Worm (Caenorhabditis elegans) whole organism, L4 larva: Measurements from ENCODE around the gene T26H10.2.

Experiments used
- F10B5.3 ChIP-seq: sonication (generic microtip); optimal IDR thresholded peaks from 2 replicates; lab custom pipeline; 2016; ENCODE audit warnings: mild to moderate bottlenecking, missing genetic modification characterization, missing compliant biosample characterization
- F44E2.7 ChIP-seq: fragments of 200-800 bp; sonication (Bioruptor generic); IDR thresholded peaks from 2 replicates; pipeline ENCODE4 v2.1.2; 2022; ENCODE audit warnings: missing genetic modification characterization, missing compliant biosample characterization
- Y48G9A.11 ChIP-seq: fragments of 200-800 bp; sonication (Bioruptor generic); IDR thresholded peaks from 2 replicates; pipeline ENCODE4 v1.3.6; 2022; ENCODE audit warnings: missing genetic modification reagents, missing genetic modification characterization, missing compliant biosample characterization
- ZK546.5 ChIP-seq, 2 experiments: sonication (generic microtip); optimal IDR thresholded peaks; 2 replicates each; lab custom pipeline; 2017; ENCODE audit warnings: missing biosample characterization in 2 of 2, missing genetic modification characterization in 2 of 2
- aha-1 ChIP-seq: fragments of 150-350 bp; peaks from one replicate; lab custom pipeline; 2014; ENCODE audit warnings: missing biosample characterization, missing genetic modification characterization
- aly-2 ChIP-seq: sonication (generic microtip); optimal IDR thresholded peaks from 2 replicates; lab custom pipeline; 2018; ENCODE audit warnings: missing biosample characterization, missing genetic modification characterization
- arid-1 ChIP-seq: fragments of 200-800 bp; sonication (Bioruptor generic); conservative IDR thresholded peaks from 2 replicates; pipeline ENCODE4 v1.3.6; 2022; ENCODE audit warnings: missing genetic modification reagents, missing genetic modification characterization, missing compliant biosample characterization
- ceh-20 ChIP-seq: fragments of 200-800 bp; sonication (Bioruptor generic); IDR thresholded peaks from 2 replicates; pipeline ENCODE4 v1.3.6; 2022; ENCODE audit warnings: missing genetic modification reagents, missing genetic modification characterization, missing compliant biosample characterization
- ceh-28 ChIP-seq: fragments of 150-350 bp; optimal IDR thresholded peaks from 2 replicates; lab custom pipeline; 2014; ENCODE audit warnings: missing biosample characterization, missing genetic modification reagents, missing genetic modification characterization
- ceh-62 ChIP-seq: sonication (generic microtip); optimal IDR thresholded peaks from 2 replicates; lab custom pipeline; 2017; ENCODE audit warnings: missing biosample characterization, missing genetic modification characterization
- daf-8 ChIP-seq: fragments of 200-800 bp; sonication (Bioruptor generic); IDR thresholded peaks from 2 replicates; pipeline ENCODE4 v1.3.6; 2022; ENCODE audit warnings: missing genetic modification characterization, missing compliant biosample characterization
- dmd-6 ChIP-seq: fragments of 200-800 bp; sonication (Bioruptor generic); IDR thresholded peaks from 2 replicates; pipeline ENCODE4 v1.3.6; 2022; ENCODE audit warnings: missing genetic modification reagents, missing genetic modification characterization, missing compliant biosample characterization
- egl-43 ChIP-seq: fragments of 200-800 bp; sonication (Bioruptor generic); IDR thresholded peaks from 2 replicates; pipeline ENCODE4 v1.3.6; 2022; ENCODE audit warnings: missing genetic modification reagents, missing genetic modification characterization, missing compliant biosample characterization
- fos-1 ChIP-seq: fragments of 150-350 bp; optimal IDR thresholded peaks from 2 replicates; lab custom pipeline; 2014; ENCODE audit warnings: missing biosample characterization, missing genetic modification characterization
- hlh-30 ChIP-seq: sonication (generic microtip); optimal IDR thresholded peaks from 2 replicates; lab custom pipeline; 2017; ENCODE audit warnings: antibody characterized with exemption, mild to moderate bottlenecking, missing genetic modification characterization, missing compliant biosample characterization; ENCODE audit not compliant: insufficient read depth
- lim-7 ChIP-seq: fragments of 200-800 bp; sonication (Bioruptor generic); IDR thresholded peaks from 2 replicates; pipeline ENCODE4 v1.3.6; 2022; ENCODE audit warnings: missing genetic modification characterization, missing compliant biosample characterization
- lin-38 ChIP-seq: fragments of 200-800 bp; sonication (Bioruptor generic); IDR thresholded peaks from 2 replicates; pipeline ENCODE4 v1.3.6; 2022; ENCODE audit warnings: missing genetic modification reagents, missing genetic modification characterization, missing compliant biosample characterization
- lir-3 ChIP-seq: sonication (generic microtip); optimal IDR thresholded peaks from 2 replicates; lab custom pipeline; 2016; ENCODE audit warnings: mild to moderate bottlenecking, missing genetic modification characterization, missing compliant biosample characterization
- lsy-2 ChIP-seq, 2 experiments: fragments of 150-350 bp in 1 of 2; sonication (generic microtip) in 1 of 2; optimal IDR thresholded peaks; 2 replicates each; lab custom pipeline; 2014 to 2017; ENCODE audit warnings: missing biosample characterization in 2 of 2, missing genetic modification characterization in 2 of 2
- madf-5 ChIP-seq, 2 experiments: fragments of 200-800 bp; sonication (Bioruptor generic); IDR thresholded peaks; 2 replicates each; pipeline ENCODE4 v1.3.6; 2022; ENCODE audit warnings: missing compliant biosample characterization in 2 of 2, missing genetic modification characterization in 2 of 2
- madf-9 ChIP-seq: fragments of 200-800 bp; sonication (Bioruptor generic); conservative IDR thresholded peaks from 2 replicates; pipeline ENCODE4 v1.3.6; 2022; ENCODE audit warnings: missing genetic modification reagents, missing genetic modification characterization, missing compliant biosample characterization
- mdl-1 ChIP-seq, 2 experiments: fragments of 150-350 bp in 1 of 2; sonication (generic microtip) in 1 of 2; optimal IDR thresholded peaks; 2 replicates each; lab custom pipeline; 2014 to 2017; ENCODE audit warnings: missing biosample characterization in 2 of 2, missing genetic modification characterization in 2 of 2
- mdt-29 ChIP-seq: fragments of 200-800 bp; sonication (Bioruptor generic); IDR thresholded peaks from 2 replicates; pipeline ENCODE4 v1.3.6; 2022; ENCODE audit warnings: missing genetic modification reagents, missing genetic modification characterization, missing compliant biosample characterization
- mep-1 ChIP-seq: fragments of 150-350 bp; sonication (generic microtip); optimal IDR thresholded peaks from 3 replicates; lab custom pipeline; 2014; ENCODE audit warnings: missing biosample characterization, missing genetic modification characterization
- nhr-111 ChIP-seq: fragments of 200-800 bp; sonication (Bioruptor generic); optimal IDR thresholded peaks from 2 replicates; lab custom pipeline; 2018; ENCODE audit warnings: mild to moderate bottlenecking, missing genetic modification characterization, missing compliant biosample characterization
- pqm-1 ChIP-seq: sonication (generic microtip); optimal IDR thresholded peaks from 2 replicates; lab custom pipeline; 2017; ENCODE audit warnings: missing biosample characterization, missing genetic modification characterization
- snpc-4 ChIP-seq: fragments of 150-350 bp; optimal IDR thresholded peaks from 2 replicates; lab custom pipeline; 2014; ENCODE audit warnings: missing biosample characterization, missing genetic modification characterization
- spr-1 ChIP-seq: sonication (generic microtip); optimal IDR thresholded peaks from 2 replicates; lab custom pipeline; 2016; ENCODE audit warnings: mild to moderate bottlenecking, missing genetic modification characterization, missing compliant biosample characterization
- unc-130 ChIP-seq: sonication (generic microtip); optimal IDR thresholded peaks from 2 replicates; lab custom pipeline; 2016; ENCODE audit warnings: missing genetic modification reagents, missing genetic modification characterization, missing compliant biosample characterization
- unc-62 ChIP-seq, 3 experiments: fragments of 150-350 bp in 1 of 3; sonication (generic microtip); optimal IDR thresholded peaks in 2 of 3; peaks in 1 of 3; 1 replicate in 1 of 3; 2 replicates in 2 of 3; lab custom pipeline; 2014 to 2017; ENCODE audit warnings: missing biosample characterization in 3 of 3, missing genetic modification characterization in 3 of 3, missing genetic modification reagents in 3 of 3, missing genotype in 1 of 3
- zfp-2 ChIP-seq: sonication (generic microtip); optimal IDR thresholded peaks from 2 replicates; lab custom pipeline; 2016; ENCODE audit warnings: mild to moderate bottlenecking, missing genetic modification characterization, missing compliant biosample characterization
- zfp-3 ChIP-seq: fragments of 200-800 bp; sonication (Bioruptor generic); conservative IDR thresholded peaks from 2 replicates; pipeline ENCODE4 v1.3.6; 2022; ENCODE audit warnings: missing genetic modification reagents, missing genetic modification characterization, missing compliant biosample characterization

The T26H10.2 gene

DNA sequence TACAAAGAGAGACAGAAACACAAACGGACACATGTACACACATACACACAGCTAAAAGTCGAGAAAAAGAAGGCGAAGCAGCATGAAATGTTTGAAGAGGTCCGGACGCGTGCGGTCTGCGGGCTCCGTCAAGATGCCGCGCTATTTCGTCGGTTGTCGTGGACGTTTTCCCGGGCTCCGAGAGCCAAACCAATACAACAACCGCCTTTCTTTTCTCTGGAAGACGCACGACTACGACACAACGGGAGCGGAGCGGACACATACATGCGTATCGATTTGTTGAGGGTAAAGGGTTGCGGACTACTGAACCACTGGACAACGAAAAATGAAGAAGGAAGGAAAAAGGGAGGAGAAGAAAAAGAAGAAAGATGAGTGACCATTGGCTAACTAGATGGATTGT is 20.9 kb upstream of the T26H10.2 start (continued):
- TF ChIP-seq Y48G9A.11 (GFP tag; lab: Robert Waterston, UW), result no peak
- no peak for TF ChIP-seq arid-1
- no peak for TF ChIP-seq nhr-111 (GFP tag; lab: Kevin White, UChicago)
- TF ChIP-seq mdt-29 (GFP tag; lab: Robert Waterston, UW), result no peak
- TF ChIP-seq dmd-6 (GFP tag; lab: Robert Waterston, UW), result no peak
- peak; percentile 96 for TF ChIP-seq aha-1 (tag; lab: Kevin White, UChicago)
- no peak for TF ChIP-seq aly-2
- no peak for TF ChIP-seq madf-5 (GFP tag; IDR thresholded peaks at IDR 0.05; lab: Robert Waterston, UW)
- peak; percentile 56 for TF ChIP-seq ceh-28 (tag; lab: Kevin White, UChicago)
- no peak for TF ChIP-seq F44E2.7 (GFP tag; lab: Robert Waterston, UW)
- TF ChIP-seq lim-7 (GFP tag; lab: Robert Waterston, UW), result no peak
- TF ChIP-seq snpc-4, result no peak
- TF ChIP-seq hlh-30 (tag; lab: Kevin White, UChicago), result peak; percentile 7
- TF ChIP-seq lir-3 (tag; lab: Kevin White, UChicago), result no peak
- TF ChIP-seq ceh-20, result no peak
- TF ChIP-seq egl-43 (GFP tag; lab: Robert Waterston, UW), result 0 out of 2 replicates have a peak, but pooled peaks have one; percentile 55
- TF ChIP-seq pqm-1 (tag; lab: Kevin White, UChicago), result no peak
- no peak for TF ChIP-seq unc-130 (GFP tag; lab: Kevin White, UChicago)
- TF ChIP-seq daf-8 (GFP tag; lab: Robert Waterston, UW), result no peak
- no peak for TF ChIP-seq lin-38 (GFP tag; lab: Robert Waterston, UW)

DNA sequence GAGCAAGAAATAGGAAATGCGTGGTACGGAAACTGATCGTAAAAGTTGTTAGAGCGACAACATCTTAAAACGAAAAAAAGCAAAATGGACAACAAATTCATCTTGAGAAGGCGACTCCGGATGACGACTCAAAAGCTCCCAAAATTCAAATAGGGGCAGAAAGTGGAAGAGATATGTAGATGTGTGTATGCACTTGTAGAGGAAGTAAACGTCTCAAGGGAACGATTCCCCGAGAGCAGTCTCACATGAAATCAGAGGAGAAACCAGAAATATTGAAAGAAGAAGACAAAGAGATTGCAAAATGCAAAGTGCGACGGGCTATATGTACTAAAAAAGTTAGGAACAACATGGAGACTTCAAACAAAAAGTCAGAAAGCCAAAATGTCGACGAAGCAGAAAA is 19.0 kb upstream of the T26H10.2 start, which contains the start of gene F57B7.2:
Gene F57B7.2, minus strand, starts transcription at position 101 of the 400 bp plus-strand sequence.
- TF ChIP-seq fos-1 (tag; lab: Kevin White, UChicago) (no peak), lsy-2 (tag; optimal IDR thresholded peaks at IDR 0.05; lab: Kevin White, UChicago) (peak in 1 of 2 experiments; percentile 20), aha-1 (tag; lab: Kevin White, UChicago) (no peak), F10B5.3 (tag; lab: Kevin White, UChicago) (no peak)

DNA sequence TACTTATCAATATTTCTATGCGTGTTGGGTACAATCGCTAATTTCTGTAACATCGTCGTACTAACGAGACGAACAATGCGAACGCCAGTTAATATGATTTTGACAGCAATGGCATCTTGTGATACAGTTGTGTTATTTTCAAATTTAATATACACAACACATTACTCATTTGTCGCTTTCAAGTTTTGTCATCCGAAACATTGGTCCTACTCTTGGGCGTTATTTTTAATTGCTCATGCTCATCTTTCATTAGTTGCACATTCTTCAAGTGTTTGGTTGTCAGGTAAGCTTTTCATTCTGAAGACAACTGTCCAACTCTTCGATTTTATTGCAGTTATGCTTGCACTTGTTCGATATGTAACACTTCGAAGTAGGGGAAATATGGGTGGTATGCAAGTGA is 14.7 kb upstream of the T26H10.2 start:
- TF ChIP-seq unc-62 (GFP tag; optimal IDR thresholded peaks at IDR 0.05 in 1 of 2; lab: Kevin White, UChicago) (peak in 1 of 2 experiments; percentile 94), unc-62 (tag; optimal IDR thresholded peaks at IDR 0.05; lab: Kevin White, UChicago) (no peak), ceh-62 (tag; lab: Kevin White, UChicago) (no peak)

DNA sequence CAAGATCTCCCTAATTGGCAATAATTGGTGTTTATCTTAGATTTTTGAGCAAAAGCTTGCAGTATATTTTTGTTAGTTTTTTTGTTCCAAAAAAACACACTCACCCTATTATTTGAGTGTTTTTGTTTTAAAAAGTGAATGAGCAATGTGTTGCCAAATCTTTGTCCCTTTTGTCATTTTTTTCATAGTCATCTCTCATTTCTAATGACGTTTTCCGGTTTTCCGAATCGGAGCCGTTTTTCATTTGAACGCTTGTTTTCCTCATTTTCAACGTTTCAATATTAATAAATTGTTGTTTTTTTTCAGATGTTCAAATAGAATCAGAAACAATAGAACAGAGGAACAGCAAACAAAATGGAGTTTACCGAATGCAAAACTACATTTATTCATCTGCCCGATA is 14.0 kb upstream of the T26H10.2 start, which contains the start of gene dmsr-1:
Gene dmsr-1, plus strand, starts transcription at position 301 of the 400 bp plus-strand sequence.
- TF ChIP-seq zfp-3 (GFP tag; lab: Robert Waterston, UW), result no peak

DNA sequence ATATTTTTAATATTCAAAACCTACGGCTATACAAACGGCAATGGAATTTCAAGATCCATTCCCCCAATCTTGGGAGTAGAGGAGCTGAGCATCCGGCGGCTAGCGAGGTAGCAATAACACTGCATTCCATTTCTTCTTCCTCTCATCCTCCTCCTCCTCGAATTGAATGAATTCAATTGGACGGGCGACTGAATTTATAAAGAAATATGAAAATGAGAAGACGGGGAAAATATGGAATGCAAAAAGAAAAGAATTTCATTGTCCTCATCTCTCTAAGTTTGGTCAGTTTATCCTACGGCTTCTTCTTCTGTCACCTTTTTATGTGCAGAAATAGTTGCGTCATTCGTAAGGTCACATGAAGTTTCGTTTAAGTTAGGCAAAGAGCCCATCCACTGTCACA is 11.9 kb upstream of the T26H10.2 start:
- TF ChIP-seq ceh-62 (tag; lab: Kevin White, UChicago), result no peak
- TF ChIP-seq aha-1 (tag; lab: Kevin White, UChicago), result peak; percentile 80
- TF ChIP-seq mep-1, result no peak

DNA sequence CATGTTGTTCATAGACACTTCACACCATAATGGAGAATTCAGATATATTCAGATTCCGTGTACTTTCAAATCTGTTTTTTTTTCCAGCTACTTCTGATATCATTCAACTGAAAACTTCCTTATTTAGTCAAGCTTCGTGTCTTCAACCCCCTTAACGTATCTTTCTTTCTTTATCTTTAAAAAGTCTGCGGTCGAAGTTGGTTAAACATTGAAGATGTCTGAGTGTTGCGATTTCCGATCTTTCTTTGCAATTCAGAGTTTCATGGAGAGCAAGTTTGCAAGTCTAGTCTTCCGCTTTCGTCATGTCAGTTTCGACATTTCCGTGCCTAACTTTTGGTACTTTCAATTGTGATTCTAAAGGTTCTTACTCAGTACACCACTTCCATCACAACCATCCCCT is 10.8 kb upstream of the T26H10.2 start:
- no peak for TF ChIP-seq mdl-1 (tag; optimal IDR thresholded peaks at IDR 0.05; lab: Kevin White, UChicago)
- no peak for TF ChIP-seq madf-9 (GFP tag; lab: Robert Waterston, UW)
- TF ChIP-seq egl-43 (GFP tag; lab: Robert Waterston, UW), result no peak
- no peak for TF ChIP-seq ZK546.5 (tag; optimal IDR thresholded peaks at IDR 0.05; lab: Kevin White, UChicago)
- TF ChIP-seq pqm-1 (tag; lab: Kevin White, UChicago), result no peak
- TF ChIP-seq spr-1 (tag; lab: Kevin White, UChicago), result no peak
- no peak for TF ChIP-seq zfp-2
- TF ChIP-seq unc-62 (GFP tag; optimal IDR thresholded peaks at IDR 0.05 in 1 of 2; lab: Kevin White, UChicago), result peak in 1 of 2 experiments; percentile 91
- TF ChIP-seq unc-62 (tag; optimal IDR thresholded peaks at IDR 0.05; lab: Kevin White, UChicago), result no peak
- TF ChIP-seq, all 104 proteins: peak for 1
